Worm (Caenorhabditis elegans) whole organism, young adult: ENCODE data around the gene F07C6.4.

Source experiments
- sptf-2 ChIP-seq: fragments of 200-800 bp; sonication (Bioruptor generic); optimal IDR thresholded peaks from 2 replicates; lab custom pipeline; 2018; ENCODE audit warnings: mild to moderate bottlenecking, missing genetic modification characterization, missing compliant biosample characterization
- zfh-2 ChIP-seq: fragments of 200-800 bp; sonication (Bioruptor generic); conservative IDR thresholded peaks from 2 replicates; pipeline ENCODE4 v1.3.6; 2022; ENCODE audit warnings: missing genetic modification reagents, missing genetic modification characterization, missing compliant biosample characterization

DNA sequence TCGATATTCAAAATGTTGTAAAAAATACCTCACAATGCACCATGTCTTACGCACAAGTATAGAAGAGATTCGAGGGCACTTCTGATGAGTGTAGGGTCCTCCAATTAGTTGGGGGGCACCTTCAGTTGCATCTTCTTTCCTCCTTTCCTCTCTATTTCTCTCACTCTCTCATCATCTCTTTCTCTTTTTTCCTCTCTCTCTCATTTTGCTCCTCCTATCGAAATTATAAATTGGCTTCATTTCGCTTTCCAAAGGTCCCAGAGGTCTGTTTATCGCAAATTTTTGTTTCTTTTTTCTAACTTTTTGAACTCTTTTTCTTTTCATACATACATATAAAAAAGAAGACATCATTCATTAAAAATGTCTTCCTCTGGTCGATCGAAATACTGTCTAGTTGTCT is 37.2 kb downstream of the F07C6.4 start:
- TF ChIP-seq zfh-2 (GFP tag; lab: Robert Waterston, UW), result no peak
- no peak for TF ChIP-seq sptf-2 (GFP tag; lab: Kevin White, UChicago)
